Worm (Caenorhabditis elegans): ENCODE data around the gene Y50D4B.1.

The Y50D4B.1 gene

DNA sequence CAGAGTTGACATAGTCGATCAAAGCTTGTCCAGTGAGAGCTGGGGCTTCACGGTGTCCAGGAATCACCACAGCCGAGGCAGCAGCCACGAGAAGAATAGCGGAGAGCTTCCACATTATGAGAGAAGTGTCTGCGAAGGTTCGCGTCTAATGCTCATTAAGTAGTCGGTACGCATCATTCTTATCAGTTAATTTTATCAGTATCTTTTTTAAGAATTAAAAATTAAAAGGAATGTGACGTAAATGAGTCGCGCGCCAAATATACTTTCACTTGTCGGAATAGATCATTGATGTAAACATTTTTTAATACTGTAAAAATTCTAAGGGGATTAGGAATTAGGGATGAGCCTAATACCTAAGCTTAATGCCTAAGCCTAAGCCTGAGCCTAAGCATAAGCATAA is 21.1 kb downstream of the Y50D4B.1 start, which contains the start of gene cpr-5:
Gene cpr-5 (minus strand): TSS at position 197 of the 400 bp plus-strand sequence.
- TF ChIP-seq unc-62 (GFP tag; optimal IDR thresholded peaks at IDR 0.05) (no peak), elt-2 (tag; optimal IDR thresholded peaks at IDR 0.05) (peak; percentile 63)

ce11 chrV:1134302-1134701 is 21.5 kb downstream of the Y50D4B.1 start, which contains the start of gene cpr-8:
TSS of gene cpr-8 (plus strand) at chrV:1134602.
- TF ChIP-seq hlh-17 (GFP tag; optimal IDR thresholded peaks at IDR 0.05; ENCODE audit: borderline replicate concordance) (no peak), sptf-1 (tag; optimal IDR thresholded peaks at IDR 0.05) (no peak), nhr-19 (GFP tag; conservative IDR thresholded peaks at IDR 0.05) (no peak), vab-15 (tag; optimal IDR thresholded peaks at IDR 0.05) (no peak), unc-86 (tag; optimal IDR thresholded peaks at IDR 0.05) (no peak), mef-2 (tag; optimal IDR thresholded peaks at IDR 0.05) (no peak), efl-3 (GFP tag; optimal IDR thresholded peaks at IDR 0.05) (no peak), nhr-71 (tag; optimal IDR thresholded peaks at IDR 0.05) (no peak), C16A3.4 (tag; optimal IDR thresholded peaks at IDR 0.05) (no peak), alr-1 (tag; optimal IDR thresholded peaks at IDR 0.05; ENCODE audit: borderline replicate concordance) (no peak), nhr-12 (tag; optimal IDR thresholded peaks at IDR 0.05) (no peak), C04F5.9 (tag; optimal IDR thresholded peaks at IDR 0.05) (no peak), aha-1 (tag; optimal IDR thresholded peaks at IDR 0.05) (no peak), unc-130 (tag; optimal IDR thresholded peaks at IDR 0.05) (no peak), nhr-47 (tag; optimal IDR thresholded peaks at IDR 0.05) (no peak)

- no peak for TF ChIP-seq irx-1 (tag; optimal IDR thresholded peaks at IDR 0.05)
- no peak for TF ChIP-seq skn-1 (tag; optimal IDR thresholded peaks at IDR 0.05)
- no peak for TF ChIP-seq elt-2 (tag; optimal IDR thresholded peaks at IDR 0.05)
- no peak for TF ChIP-seq xbp-1 (tag; optimal IDR thresholded peaks at IDR 0.05)
- no peak for TF ChIP-seq mdl-1 (tag; optimal IDR thresholded peaks at IDR 0.05)
- TF ChIP-seq ztf-11 (tag; optimal IDR thresholded peaks at IDR 0.05) = no peak
- no peak for TF ChIP-seq sox-4 (tag; optimal IDR thresholded peaks at IDR 0.05)
- TF ChIP-seq sptf-1 (tag; optimal IDR thresholded peaks at IDR 0.05) = no peak
- TF ChIP-seq dpl-1 (GFP tag; optimal IDR thresholded peaks at IDR 0.05) = no peak
- no peak for TF ChIP-seq fos-1 (tag; optimal IDR thresholded peaks at IDR 0.05)
- TF ChIP-seq tbx-2 (tag; optimal IDR thresholded peaks at IDR 0.05) = no peak
- no peak for TF ChIP-seq nhr-11 (tag; optimal IDR thresholded peaks at IDR 0.05)
Measured at ce11 chrV:1140806-1141205, 28.0 kb downstream of the Y50D4B.1 start.

DNA sequence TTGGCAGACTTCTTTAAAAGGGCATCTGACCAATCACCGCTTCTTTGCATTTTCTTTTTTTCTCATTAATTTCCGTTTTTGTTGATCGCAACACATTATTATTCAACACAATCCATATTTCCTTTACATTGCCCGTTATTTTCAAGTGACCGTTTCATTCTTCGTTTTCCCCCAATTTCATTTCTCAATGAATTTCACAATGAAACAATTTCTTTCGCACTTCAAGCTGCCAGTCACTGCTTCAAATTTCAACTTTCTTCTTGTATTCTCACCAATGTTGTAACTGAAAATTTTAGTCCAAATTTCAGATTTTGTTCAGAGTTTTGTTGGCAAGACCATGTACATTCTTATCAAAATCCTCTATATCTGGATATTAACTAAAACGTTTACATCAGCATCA is 28.7 kb downstream of the Y50D4B.1 start, which contains the start of gene cutl-22:
Gene cutl-22 (plus strand): TSS at position 301 of the 400 bp plus-strand sequence.
- TF ChIP-seq ets-5 (GFP tag; IDR thresholded peaks at IDR 0.05) = no peak
- no peak for TF ChIP-seq F16B12.6 (tag; optimal IDR thresholded peaks at IDR 0.05)
- no peak for TF ChIP-seq nhr-20 (tag; optimal IDR thresholded peaks at IDR 0.05)
- TF ChIP-seq hpl-2 (GFP tag; optimal IDR thresholded peaks at IDR 0.05) = no peak
- no peak for TF ChIP-seq ztf-4 (tag; optimal IDR thresholded peaks at IDR 0.05)
- TF ChIP-seq efl-1 (optimal IDR thresholded peaks at IDR 0.05) = no peak
- TF ChIP-seq efl-1 (GFP tag; optimal IDR thresholded peaks at IDR 0.05 in 1 of 2) = no peak
- TF ChIP-seq unc-62 (GFP tag; optimal IDR thresholded peaks at IDR 0.05) = no peak
- no peak for TF ChIP-seq tbx-2 (tag; optimal IDR thresholded peaks at IDR 0.05)

DNA sequence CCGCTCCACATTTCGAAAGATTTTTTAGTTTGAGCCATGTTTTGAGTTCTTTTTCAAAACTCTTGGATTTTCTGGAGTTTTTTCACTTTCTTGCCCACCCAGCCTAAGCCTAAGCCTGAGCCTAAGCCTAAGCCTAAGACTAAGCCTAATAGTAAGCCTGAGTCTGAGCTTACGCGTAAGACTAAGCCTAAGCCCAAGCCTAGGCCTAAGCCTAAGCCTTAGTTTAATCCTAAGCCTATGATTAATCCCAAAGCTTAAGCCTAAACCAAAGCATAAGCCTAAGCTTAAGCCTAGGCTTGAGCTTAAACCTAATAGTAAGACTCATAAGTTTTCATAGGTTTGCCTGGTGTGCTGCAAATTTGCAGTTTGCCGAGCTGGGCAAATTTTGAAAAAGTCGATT is 29.5 kb downstream of the Y50D4B.1 start:
- TF ChIP-seq mab-9 (GFP tag; IDR thresholded peaks at IDR 0.05) (0 out of 2 replicates have a peak, but pooled peaks have one; percentile 23), egl-27 (tag; optimal IDR thresholded peaks at IDR 0.05) (no peak)

Data from whole organism, L1 larva.